Worm (Caenorhabditis elegans): ENCODE results near the gene daf-37.

Gene daf-37

ce11 chrII:6181337-6181736 lies 26.7 kb downstream of the daf-37 start:
- TF ChIP-seq ceh-82 (tag; optimal IDR thresholded peaks at IDR 0.05): no peak
- no peak for TF ChIP-seq vab-15 (tag; optimal IDR thresholded peaks at IDR 0.05)
- TF ChIP-seq rnt-1 (tag; optimal IDR thresholded peaks at IDR 0.05): peak; percentile 41
- TF ChIP-seq elt-2 (tag; optimal IDR thresholded peaks at IDR 0.05): no peak
- TF ChIP-seq blmp-1 (tag; optimal IDR thresholded peaks at IDR 0.05): peak; percentile 45
- no peak for TF ChIP-seq dpl-1 (GFP tag; optimal IDR thresholded peaks at IDR 0.05)
- TF ChIP-seq unc-130 (tag; optimal IDR thresholded peaks at IDR 0.05): peak; percentile 54
- TF ChIP-seq ama-1 (optimal IDR thresholded peaks at IDR 0.05): no peak
- TF ChIP-seq nhr-71 (tag; optimal IDR thresholded peaks at IDR 0.05): peak; percentile 48
- TF ChIP-seq ets-5 (GFP tag; IDR thresholded peaks at IDR 0.05): no peak
- no peak for TF ChIP-seq jun-1 (tag; optimal IDR thresholded peaks at IDR 0.05)
- TF ChIP-seq nhr-237 (tag; optimal IDR thresholded peaks at IDR 0.05): no peak
- TF ChIP-seq nhr-11 (tag; optimal IDR thresholded peaks at IDR 0.05): no peak
- peak; percentile 70 for TF ChIP-seq lin-14 (GFP tag; optimal IDR thresholded peaks at IDR 0.05)
- TF ChIP-seq hpl-2 (GFP tag; optimal IDR thresholded peaks at IDR 0.05): no peak
- TF ChIP-seq lsy-2 (tag; optimal IDR thresholded peaks at IDR 0.05): peak; percentile 4 to 35
- no peak for TF ChIP-seq mep-1 (tag; optimal IDR thresholded peaks at IDR 0.05)
- TF ChIP-seq Y116A8C.19 (tag; optimal IDR thresholded peaks at IDR 0.05; ENCODE audit: borderline replicate concordance): no peak
- no peak for TF ChIP-seq fos-1 (tag; optimal IDR thresholded peaks at IDR 0.05)
- TF ChIP-seq lin-35 (GFP tag; optimal IDR thresholded peaks at IDR 0.05): no peak
- TF ChIP-seq F16B12.6 (tag; optimal IDR thresholded peaks at IDR 0.05): no peak
- TF ChIP-seq mdl-1 (tag; optimal IDR thresholded peaks at IDR 0.05): no peak
- TF ChIP-seq pag-3 (tag; optimal IDR thresholded peaks at IDR 0.05; ENCODE audit: borderline replicate concordance, insufficient read depth): no peak
- no peak for TF ChIP-seq ceh-8 (GFP tag; optimal IDR thresholded peaks at IDR 0.05)
- TF ChIP-seq fkh-4 (tag; optimal IDR thresholded peaks at IDR 0.05; ENCODE audit: borderline replicate concordance): no peak
- no peak for TF ChIP-seq ces-1 (GFP tag; optimal IDR thresholded peaks at IDR 0.05)
- no peak for TF ChIP-seq nhr-28 (tag; optimal IDR thresholded peaks at IDR 0.05)
- no peak for TF ChIP-seq lin-13 (GFP tag; optimal IDR thresholded peaks at IDR 0.05)
- no peak for TF ChIP-seq hlh-17 (GFP tag; optimal IDR thresholded peaks at IDR 0.05; ENCODE audit: borderline replicate concordance)
- no peak for TF ChIP-seq aly-2 (tag; optimal IDR thresholded peaks at IDR 0.05)
- peak; percentile 20 for TF ChIP-seq snu-23 (GFP tag; optimal IDR thresholded peaks at IDR 0.05)
- TF ChIP-seq lin-15B (tag; optimal IDR thresholded peaks at IDR 0.05): no peak
- no peak for TF ChIP-seq mef-2 (tag; optimal IDR thresholded peaks at IDR 0.05)
- no peak for TF ChIP-seq pax-3 (tag; optimal IDR thresholded peaks at IDR 0.05)
- TF ChIP-seq isw-1 (GFP tag; IDR thresholded peaks at IDR 0.05): no peak
- TF ChIP-seq nhr-19 (GFP tag; conservative IDR thresholded peaks at IDR 0.05): no peak

ce11 chrII:6180552-6180951 lies 27.5 kb downstream of the daf-37 start:
- TF ChIP-seq fos-1 (tag; optimal IDR thresholded peaks at IDR 0.05): no peak
- TF ChIP-seq snpc-4 (tag; optimal IDR thresholded peaks at IDR 0.05): no peak
- TF ChIP-seq fkh-10 (GFP tag; optimal IDR thresholded peaks at IDR 0.05): no peak
- no peak for TF ChIP-seq nhr-85 (tag)
- TF ChIP-seq ztf-4 (tag; optimal IDR thresholded peaks at IDR 0.05): no peak

ce11 chrII:6179531-6179930 lies 28.5 kb downstream of the daf-37 start, which contains the start of gene F40H3.1:
Gene F40H3.1, plus strand, starts transcription at chrII:6179831.
- no peak for TF ChIP-seq pag-3 (tag; optimal IDR thresholded peaks at IDR 0.05; ENCODE audit: borderline replicate concordance, insufficient read depth)
- no peak for TF ChIP-seq sox-4 (tag; optimal IDR thresholded peaks at IDR 0.05)

All from whole organism, L1 larva.